Worm (Caenorhabditis elegans): Measurements from ENCODE around the gene nhr-32.

- no peak for TF ChIP-seq nhr-10 (tag; optimal IDR thresholded peaks at IDR 0.05)
- TF ChIP-seq skn-1 (tag; optimal IDR thresholded peaks at IDR 0.05), result no peak
- TF ChIP-seq mab-5 (tag; optimal IDR thresholded peaks at IDR 0.05), result no peak
- no peak for TF ChIP-seq lin-13 (GFP tag; optimal IDR thresholded peaks at IDR 0.05)
- no peak for TF ChIP-seq snpc-4 (tag; optimal IDR thresholded peaks at IDR 0.05)
- no peak for TF ChIP-seq zag-1 (tag; optimal IDR thresholded peaks at IDR 0.05)
Observed at ce11 chrX:13278876-13279275, 27.1 kb downstream of the nhr-32 start, which contains the start of gene phf-33.
